Fruit fly (Drosophila melanogaster) Kc167 (cell line): ENCODE data around the gene CG14085.

Source experiments
- Myc ChIP-seq: fragments of >200 bp; optimal IDR thresholded peaks from 2 replicates; lab custom pipeline; 2017; ENCODE audit warnings: missing external identifiers
- Sin3A ChIP-seq: fragments of >200 bp; optimal IDR thresholded peaks from 2 replicates; lab custom pipeline; 2018; ENCODE audit warnings: missing external identifiers
- h ChIP-seq: fragments of >200 bp; optimal IDR thresholded peaks from 3 replicates; lab custom pipeline; 2018; ENCODE audit warnings: missing external identifiers
- insv ChIP-seq: fragments of >200 bp; optimal IDR thresholded peaks from 3 replicates; lab custom pipeline; 2018; ENCODE audit warnings: missing external identifiers
- psq ChIP-seq: fragments of >200 bp; optimal IDR thresholded peaks from 2 replicates; lab custom pipeline; 2017; ENCODE audit warnings: missing external identifiers
- ttk ChIP-seq: sonication (Bioruptor generic); optimal IDR thresholded peaks from 2 replicates; lab custom pipeline; 2017; ENCODE audit warnings: missing external identifiers

CG14085 gene

dm6 chr3L:19294613-19295299 is 25.6 kb downstream of the CG14085 start:
- TF ChIP-seq Myc (no peak), Sin3A (no peak), psq (lab: Kevin White, UChicago) (no peak), h (lab: Kevin White, UChicago) (no peak)

dm6 chr3L:19314877-19315276 is 45.7 kb downstream of the CG14085 start:
- TF ChIP-seq Sin3A (no peak), insv (lab: Kevin White, UChicago) (no peak), h (lab: Kevin White, UChicago) (no peak), Myc (no peak), psq (lab: Kevin White, UChicago) (no peak), ttk (no peak)

- TF ChIP-seq ttk (no peak), Sin3A (no peak), insv (lab: Kevin White, UChicago) (no peak), psq (lab: Kevin White, UChicago) (no peak), h (lab: Kevin White, UChicago) (no peak)
Measured at dm6 chr3L:19316638-19317037, 47.5 kb downstream of the CG14085 start.
